Worm (Caenorhabditis elegans): ENCODE data around the gene B0281.5.

- TF ChIP-seq F26F4.8 (GFP tag; conservative IDR thresholded peaks at IDR 0.05) (no peak), ama-1 (optimal IDR thresholded peaks at IDR 0.05) (no peak)
Observed at ce11 chrII:2302330-2302729, 1.6 kb upstream of the B0281.5 start, which contains the start of gene B0281.6.

All from whole organism, L4 larva.